Worm (Caenorhabditis elegans): Measurements from ENCODE around the gene F46G10.2.
A peak's percentile ranks its signal among the peaks of the same experiment; 100 is the strongest.

DNA sequence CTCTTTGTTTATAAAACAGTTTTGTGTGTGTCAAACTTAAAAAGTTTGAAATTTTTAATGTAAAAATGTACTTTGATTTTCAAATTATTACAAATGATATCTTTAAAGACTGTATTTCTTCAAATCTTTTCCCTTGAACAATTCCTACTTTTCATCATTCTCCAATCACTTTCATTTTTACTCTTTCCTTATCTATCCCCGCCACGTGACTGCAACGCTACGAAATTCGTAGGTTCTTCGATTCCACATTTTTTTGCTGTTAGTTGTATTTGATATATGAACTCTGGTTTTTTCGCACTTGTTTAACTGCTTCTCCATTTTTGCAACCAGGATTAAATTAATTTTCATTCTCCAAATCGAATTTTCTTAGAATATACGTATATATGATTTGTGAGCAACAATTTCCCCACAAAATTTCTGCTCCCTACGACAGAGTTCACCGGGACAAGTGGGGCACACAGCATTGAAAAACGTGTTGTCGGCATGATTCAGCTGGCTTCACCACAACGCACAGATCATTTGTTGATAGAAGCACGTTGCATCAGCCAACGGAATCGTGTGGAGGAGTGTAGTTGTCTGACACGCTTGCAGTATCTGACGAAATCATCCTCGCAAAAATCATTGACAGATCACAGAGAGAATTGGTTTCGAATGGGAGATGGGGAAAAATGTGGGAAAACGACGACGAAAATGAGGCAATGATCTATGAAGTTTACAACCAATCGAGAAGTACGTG lies 32.1 kb downstream of the F46G10.2 start:
- TF ChIP-seq dmd-9 (GFP tag; IDR thresholded peaks at IDR 0.05) (no peak), nhr-25 (tag; optimal IDR thresholded peaks at IDR 0.05; ENCODE audit: borderline replicate concordance, insufficient read depth) (no peak), egl-43 (GFP tag; IDR thresholded peaks at IDR 0.05) (no peak), nhr-77 (tag; optimal IDR thresholded peaks at IDR 0.05) (peak; percentile 11), skn-1 (tag; optimal IDR thresholded peaks at IDR 0.05) (no peak), hlh-11 (tag; optimal IDR thresholded peaks at IDR 0.05) (peak; percentile 80), lsy-2 (tag; optimal IDR thresholded peaks at IDR 0.05) (peak in 1 of 2 experiments; percentile 27), F44E2.7 (GFP tag; IDR thresholded peaks at IDR 0.05) (no peak)
